Worm (Caenorhabditis elegans) whole organism, L4 larva: Measurements from ENCODE around the gene srh-28.

Experiments
- D1046.2 ChIP-seq: fragments of 200-800 bp; sonication (Bioruptor generic); IDR thresholded peaks from 2 replicates; pipeline ENCODE4 v1.3.6; 2022; ENCODE audit warnings: missing genetic modification characterization, missing compliant biosample characterization
- F26F4.8 ChIP-seq: fragments of 200-800 bp; sonication (Bioruptor generic); conservative IDR thresholded peaks from 2 replicates; pipeline ENCODE4 v1.3.6; 2022; ENCODE audit warnings: missing genetic modification characterization, missing compliant biosample characterization
- F37D6.2 ChIP-seq: sonication (generic microtip); optimal IDR thresholded peaks from 2 replicates; lab custom pipeline; 2016; ENCODE audit warnings: mild to moderate bottlenecking, missing genetic modification characterization, missing compliant biosample characterization
- F44E2.7 ChIP-seq: fragments of 200-800 bp; sonication (Bioruptor generic); IDR thresholded peaks from 2 replicates; pipeline ENCODE4 v2.1.2; 2022; ENCODE audit warnings: missing genetic modification characterization, missing compliant biosample characterization
- Y48G9A.11 ChIP-seq: fragments of 200-800 bp; sonication (Bioruptor generic); IDR thresholded peaks from 2 replicates; pipeline ENCODE4 v1.3.6; 2022; ENCODE audit warnings: missing genetic modification reagents, missing genetic modification characterization, missing compliant biosample characterization
- Y5F2A.4 ChIP-seq: fragments of 200-800 bp; sonication (Bioruptor generic); optimal IDR thresholded peaks from 2 replicates; lab custom pipeline; 2018; ENCODE audit warnings: mild to moderate bottlenecking, missing genetic modification characterization, missing compliant biosample characterization
- ZK546.5 ChIP-seq, 2 experiments: sonication (generic microtip); optimal IDR thresholded peaks; 2 replicates each; lab custom pipeline; 2017; ENCODE audit warnings: missing biosample characterization in 2 of 2, missing genetic modification characterization in 2 of 2
- aha-1 ChIP-seq: fragments of 150-350 bp; peaks from one replicate; lab custom pipeline; 2014; ENCODE audit warnings: missing biosample characterization, missing genetic modification characterization
- ceh-20 ChIP-seq: fragments of 200-800 bp; sonication (Bioruptor generic); IDR thresholded peaks from 2 replicates; pipeline ENCODE4 v1.3.6; 2022; ENCODE audit warnings: missing genetic modification reagents, missing genetic modification characterization, missing compliant biosample characterization
- ctbp-1 ChIP-seq: fragments of 200-800 bp; sonication (Bioruptor generic); IDR thresholded peaks from 2 replicates; pipeline ENCODE4 v1.3.6; 2022; ENCODE audit warnings: missing genetic modification reagents, missing genetic modification characterization, missing compliant biosample characterization
- daf-16 ChIP-seq, 3 experiments: sonication (generic microtip); optimal IDR thresholded peaks; 2 replicates each; lab custom pipeline; 2016 to 2017; ENCODE audit warnings: missing genetic modification characterization in 3 of 3, missing genetic modification reagents in 3 of 3, mild to moderate bottlenecking in 2 of 3, missing compliant biosample characterization in 2 of 3, missing biosample characterization in 1 of 3, moderate library complexity in 1 of 3
- dpl-1 ChIP-seq: fragments of 150-350 bp; optimal IDR thresholded peaks from 2 replicates; lab custom pipeline; 2014; ENCODE audit warnings: missing biosample characterization, missing genetic modification reagents, missing genetic modification characterization
- egl-43 ChIP-seq: fragments of 200-800 bp; sonication (Bioruptor generic); IDR thresholded peaks from 2 replicates; pipeline ENCODE4 v1.3.6; 2022; ENCODE audit warnings: missing genetic modification reagents, missing genetic modification characterization, missing compliant biosample characterization
- fkh-10 ChIP-seq: fragments of 150-350 bp; optimal IDR thresholded peaks from 2 replicates; lab custom pipeline; 2014; ENCODE audit warnings: missing biosample characterization, missing genetic modification reagents, missing genetic modification characterization
- hlh-11 ChIP-seq: fragments of 200-800 bp; sonication (Bioruptor generic); optimal IDR thresholded peaks from 2 replicates; lab custom pipeline; 2018; ENCODE audit warnings: mild to moderate bottlenecking, missing genetic modification characterization, missing compliant biosample characterization
- lin-1 ChIP-seq: fragments of 200-800 bp; sonication (Bioruptor generic); IDR thresholded peaks from 2 replicates; pipeline ENCODE4 v1.3.6; 2022; ENCODE audit warnings: missing genetic modification reagents, missing genetic modification characterization, missing compliant biosample characterization
- lin-29 ChIP-seq: fragments of 200-800 bp; sonication (Bioruptor generic); IDR thresholded peaks from 2 replicates; pipeline ENCODE4 v1.3.6; 2022; ENCODE audit warnings: missing genetic modification reagents, missing genetic modification characterization, missing compliant biosample characterization
- lin-39 ChIP-seq: fragments of 150-350 bp; optimal IDR thresholded peaks from 2 replicates; lab custom pipeline; 2014; ENCODE audit warnings: missing biosample characterization, missing genetic modification reagents, missing genetic modification characterization
- lsy-2 ChIP-seq, 2 experiments: fragments of 150-350 bp in 1 of 2; sonication (generic microtip) in 1 of 2; optimal IDR thresholded peaks; 2 replicates each; lab custom pipeline; 2014 to 2017; ENCODE audit warnings: missing biosample characterization in 2 of 2, missing genetic modification characterization in 2 of 2
- mdl-1 ChIP-seq, 2 experiments: fragments of 150-350 bp in 1 of 2; sonication (generic microtip) in 1 of 2; optimal IDR thresholded peaks; 2 replicates each; lab custom pipeline; 2014 to 2017; ENCODE audit warnings: missing biosample characterization in 2 of 2, missing genetic modification characterization in 2 of 2
- mep-1 ChIP-seq: fragments of 150-350 bp; sonication (generic microtip); optimal IDR thresholded peaks from 3 replicates; lab custom pipeline; 2014; ENCODE audit warnings: missing biosample characterization, missing genetic modification characterization
- mes-2 ChIP-seq: sonication (generic microtip); optimal IDR thresholded peaks from 2 replicates; lab custom pipeline; 2016; ENCODE audit warnings: missing genotype, mild to moderate bottlenecking, missing genetic modification characterization, missing compliant biosample characterization; ENCODE audit not compliant: poor library complexity, severe bottlenecking
- mxl-2 ChIP-seq: fragments of 200-800 bp; sonication (Bioruptor generic); conservative IDR thresholded peaks from 2 replicates; pipeline ENCODE4 v1.3.6; 2022; ENCODE audit warnings: missing genetic modification reagents, missing genetic modification characterization, missing compliant biosample characterization
- mxl-3 ChIP-seq: fragments of 200-800 bp; sonication (Bioruptor generic); optimal IDR thresholded peaks from 2 replicates; lab custom pipeline; 2018; ENCODE audit warnings: mild to moderate bottlenecking, missing genetic modification characterization, missing compliant biosample characterization
- nhr-11 ChIP-seq: fragments of 150-350 bp; optimal IDR thresholded peaks from 2 replicates; lab custom pipeline; 2014; ENCODE audit warnings: missing biosample characterization, missing genetic modification characterization
- nhr-28 ChIP-seq: fragments of 150-350 bp; optimal IDR thresholded peaks from 2 replicates; lab custom pipeline; 2014; ENCODE audit warnings: missing biosample characterization, missing genetic modification characterization
- nhr-41 ChIP-seq: fragments of 200-800 bp; sonication (Bioruptor generic); IDR thresholded peaks from 2 replicates; pipeline ENCODE4 v1.3.6; 2022; ENCODE audit warnings: missing genetic modification reagents, missing genetic modification characterization, missing compliant biosample characterization
- nhr-42 ChIP-seq: fragments of 200-800 bp; sonication (Bioruptor generic); IDR thresholded peaks from 2 replicates; pipeline ENCODE4 v1.3.6; 2022; ENCODE audit warnings: missing genetic modification characterization, missing compliant biosample characterization
- nhr-6 ChIP-seq: fragments of 150-350 bp; optimal IDR thresholded peaks from 2 replicates; lab custom pipeline; 2014; ENCODE audit warnings: missing biosample characterization, missing genetic modification characterization
- php-3 ChIP-seq: fragments of 200-800 bp; sonication (Bioruptor generic); IDR thresholded peaks from 2 replicates; pipeline ENCODE4 v1.3.6; 2022; ENCODE audit warnings: missing genetic modification reagents, missing genetic modification characterization, missing compliant biosample characterization
- saeg-2 ChIP-seq: fragments of 200-800 bp; sonication (Bioruptor generic); IDR thresholded peaks from 2 replicates; pipeline ENCODE4 v1.3.6; 2022; ENCODE audit warnings: missing genetic modification reagents, missing genetic modification characterization, missing compliant biosample characterization
- snpc-4 ChIP-seq: fragments of 150-350 bp; optimal IDR thresholded peaks from 2 replicates; lab custom pipeline; 2014; ENCODE audit warnings: missing biosample characterization, missing genetic modification characterization
- unc-130 ChIP-seq: sonication (generic microtip); optimal IDR thresholded peaks from 2 replicates; lab custom pipeline; 2016; ENCODE audit warnings: missing genetic modification reagents, missing genetic modification characterization, missing compliant biosample characterization
- unc-62 ChIP-seq, 3 experiments: fragments of 150-350 bp in 1 of 3; sonication (generic microtip); optimal IDR thresholded peaks in 2 of 3; peaks in 1 of 3; 1 replicate in 1 of 3; 2 replicates in 2 of 3; lab custom pipeline; 2014 to 2017; ENCODE audit warnings: missing biosample characterization in 3 of 3, missing genetic modification characterization in 3 of 3, missing genetic modification reagents in 3 of 3, missing genotype in 1 of 3
- zag-1 ChIP-seq: fragments of 150-350 bp; optimal IDR thresholded peaks from 2 replicates; lab custom pipeline; 2014; ENCODE audit warnings: missing biosample characterization, missing genetic modification characterization
- zfp-2 ChIP-seq: sonication (generic microtip); optimal IDR thresholded peaks from 2 replicates; lab custom pipeline; 2016; ENCODE audit warnings: mild to moderate bottlenecking, missing genetic modification characterization, missing compliant biosample characterization

The srh-28 gene

ce11 chrV:6769440-6769839 lies 6.2 kb downstream of the srh-28 start:
- TF ChIP-seq nhr-42 (no peak), Y5F2A.4 (GFP tag; lab: Kevin White, UChicago) (no peak), mep-1 (tag; lab: Kevin White, UChicago) (no peak), D1046.2 (GFP tag; lab: Robert Waterston, UW) (no peak), snpc-4 (tag; lab: Kevin White, UChicago) (no peak), nhr-41 (GFP tag; lab: Robert Waterston, UW) (no peak), mes-2 (no peak), unc-130 (GFP tag; lab: Kevin White, UChicago) (no peak), zag-1 (no peak), ctbp-1 (GFP tag; lab: Robert Waterston, UW) (no peak), ZK546.5 (tag; optimal IDR thresholded peaks at IDR 0.05; lab: Kevin White, UChicago) (no peak), saeg-2 (no peak), F26F4.8 (GFP tag; lab: Robert Waterston, UW) (no peak), Y48G9A.11 (GFP tag; lab: Robert Waterston, UW) (no peak)

DNA sequence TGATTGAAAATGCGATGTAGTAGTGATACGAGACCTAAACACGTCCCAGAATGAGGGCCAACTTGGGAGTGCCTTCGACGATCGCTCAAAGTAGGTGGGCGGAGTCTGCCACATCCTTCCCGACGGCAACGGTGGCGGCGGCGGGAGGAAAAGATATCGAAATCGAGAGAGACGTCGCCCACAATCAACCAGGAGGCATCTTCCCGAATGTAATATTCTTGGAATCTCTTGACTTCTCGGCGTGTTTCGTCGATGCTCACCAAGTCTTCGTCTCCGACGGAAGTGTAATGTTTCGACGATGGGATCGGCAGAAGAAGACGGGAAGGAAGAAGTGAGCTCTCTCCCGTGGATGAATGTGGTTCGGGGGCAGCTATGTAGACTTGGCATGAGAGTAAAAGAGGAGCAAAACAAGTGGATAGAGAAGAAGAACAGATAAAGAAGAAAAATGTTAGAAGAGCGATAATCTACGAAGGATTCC lies 7.1 kb downstream of the srh-28 start, which contains the start of the genes T25F10.1 and clik-1:
TSS of gene T25F10.1 (plus strand) at position 51 of the 478 bp plus-strand sequence.
TSS of gene clik-1 (minus strand) at position 281 of the 478 bp plus-strand sequence.
- TF ChIP-seq mxl-3 (peak; percentile 42), ceh-20 (GFP tag; lab: Robert Waterston, UW) (no peak), aha-1 (peak; percentile 40), nhr-11 (tag; lab: Kevin White, UChicago) (peak; percentile 53), daf-16 (GFP tag; optimal IDR thresholded peaks at IDR 0.05; lab: Kevin White, UChicago) (peak in 1 of 2 experiments; percentile 81), daf-16 (tag; optimal IDR thresholded peaks at IDR 0.05; lab: Kevin White, UChicago) (no peak), lin-29 (no peak), hlh-11 (tag; lab: Kevin White, UChicago) (peak; percentile 42)

DNA sequence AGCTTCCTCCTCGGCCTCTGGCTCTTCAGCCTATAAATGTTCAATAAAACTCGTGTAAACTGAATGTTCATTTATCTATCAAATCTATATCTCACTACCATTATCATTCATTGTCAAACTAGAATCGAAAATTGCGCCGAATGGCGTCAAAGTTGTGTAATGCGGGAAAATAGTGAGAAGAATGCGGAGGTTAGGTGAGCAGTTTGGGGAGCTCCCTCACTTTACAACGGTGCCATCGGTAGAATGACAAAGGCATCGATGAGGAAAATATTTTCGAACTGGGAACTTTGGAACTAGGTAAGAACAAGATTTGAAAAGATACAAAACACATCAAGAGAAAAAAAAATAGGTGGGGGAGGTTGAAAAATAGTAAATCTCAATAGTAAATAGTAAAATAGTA lies 8.0 kb downstream of the srh-28 start:
- TF ChIP-seq mxl-2: no peak
- TF ChIP-seq dpl-1 (GFP tag; lab: Kevin White, UChicago): no peak
- TF ChIP-seq egl-43 (GFP tag; lab: Robert Waterston, UW): no peak
- no peak for TF ChIP-seq fkh-10
- TF ChIP-seq lin-39 (tag; lab: Kevin White, UChicago): no peak
- no peak for TF ChIP-seq nhr-6 (tag; lab: Kevin White, UChicago)
- TF ChIP-seq lsy-2 (tag; optimal IDR thresholded peaks at IDR 0.05; lab: Kevin White, UChicago): no peak
- no peak for TF ChIP-seq php-3 (GFP tag; lab: Robert Waterston, UW)
- TF ChIP-seq, all 104 proteins: peak for 0

DNA sequence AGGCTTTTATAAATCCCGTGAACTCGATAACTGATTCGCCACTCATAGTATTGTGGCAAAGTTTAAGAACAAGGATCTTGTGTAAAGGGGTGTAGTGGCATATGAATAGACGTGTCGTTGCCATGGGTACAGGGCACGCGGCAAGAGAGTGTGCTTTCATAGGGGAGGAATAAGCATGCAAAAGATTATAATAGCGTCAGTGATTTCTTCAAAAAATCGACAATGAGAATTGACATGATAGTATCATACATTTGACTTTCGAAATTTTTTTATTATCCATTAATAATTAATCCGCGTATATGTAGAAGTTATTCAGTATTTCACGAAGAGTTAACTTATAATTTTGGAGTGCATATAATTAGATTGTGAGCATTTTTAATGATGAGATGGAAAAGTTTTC lies 10.6 kb downstream of the srh-28 start, which contains the start of gene bbs-8:
TSS of gene bbs-8 (minus strand) at position 101 of the 400 bp plus-strand sequence.
- TF ChIP-seq aha-1 (peak; percentile 44), zfp-2 (tag; lab: Kevin White, UChicago) (no peak)

DNA sequence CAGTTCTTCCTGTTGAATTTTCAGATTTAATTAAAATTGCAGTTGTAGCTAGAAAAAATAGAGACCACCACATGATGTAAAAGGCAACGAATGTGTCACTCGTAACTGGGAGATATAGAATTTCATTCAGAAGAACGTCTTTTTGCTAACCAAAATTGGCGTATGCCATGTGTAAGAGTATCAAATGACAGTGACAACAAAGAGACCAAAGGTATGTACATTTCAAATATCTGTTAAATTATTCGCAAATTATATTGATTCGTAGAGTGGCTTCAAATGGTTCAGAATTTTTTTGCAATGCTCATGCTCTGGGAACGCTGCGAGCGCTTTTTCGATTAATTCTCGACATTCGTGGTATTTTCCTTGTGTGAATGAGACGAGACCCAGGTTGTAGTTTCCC lies 13.2 kb downstream of the srh-28 start, which contains the start of gene T25F10.4:
TSS of gene T25F10.4 (minus strand) at position 101 of the 400 bp plus-strand sequence.
- no peak for TF ChIP-seq ZK546.5 (tag; optimal IDR thresholded peaks at IDR 0.05; lab: Kevin White, UChicago)
- no peak for TF ChIP-seq F44E2.7 (GFP tag; lab: Robert Waterston, UW)
- TF ChIP-seq unc-62 (GFP tag; optimal IDR thresholded peaks at IDR 0.05 in 1 of 2; lab: Kevin White, UChicago): no peak
- no peak for TF ChIP-seq unc-62 (tag; optimal IDR thresholded peaks at IDR 0.05; lab: Kevin White, UChicago)
- TF ChIP-seq mdl-1 (tag; optimal IDR thresholded peaks at IDR 0.05; lab: Kevin White, UChicago): no peak
- TF ChIP-seq lin-1 (GFP tag; lab: Robert Waterston, UW): no peak
- TF ChIP-seq F37D6.2: no peak
- no peak for TF ChIP-seq nhr-28 (tag; lab: Kevin White, UChicago)
